Fruit fly (Drosophila melanogaster) whole organism, embryonic: ENCODE data around the gene CG13917.
A peak's percentile ranks its signal among the peaks of the same experiment; 100 is the strongest.

Experiments
- CG12219 ChIP-seq: fragments of 200-800 bp; sonication (Bioruptor generic); optimal IDR thresholded peaks from 3 replicates; lab custom pipeline; 2018; ENCODE audit warnings: missing biosample characterization, mild to moderate bottlenecking, missing genetic modification characterization
- CG12769 ChIP-seq: fragments of 200-800 bp; sonication (Bioruptor generic); optimal IDR thresholded peaks from 2 replicates; lab custom pipeline; 2019; ENCODE audit warnings: missing biosample characterization, mild to moderate bottlenecking, missing genetic modification characterization, moderate library complexity
- CG13287 ChIP-seq: fragments of 200-800 bp; sonication (Bioruptor generic); IDR thresholded peaks from 2 replicates; pipeline ENCODE4 v1.3.6; 2022; ENCODE audit warnings: missing biosample characterization, missing genetic modification characterization; ENCODE audit not compliant: partially characterized antibody
- CG14965 ChIP-seq: fragments of 200-800 bp; sonication (Bioruptor generic); optimal IDR thresholded peaks from 2 replicates; lab custom pipeline; 2016; ENCODE audit warnings: missing biosample characterization, missing genetic modification characterization, borderline replicate concordance
- CG1602 ChIP-seq: fragments of 200-800 bp; sonication (Bioruptor generic); optimal IDR thresholded peaks from 3 replicates; lab custom pipeline; 2016; ENCODE audit warnings: missing biosample characterization, missing genetic modification characterization
- CG17186 ChIP-seq: fragments of 200-800 bp; sonication (Bioruptor generic); optimal IDR thresholded peaks from 3 replicates; lab custom pipeline; 2017; ENCODE audit warnings: missing biosample characterization, missing genetic modification reagents, missing genetic modification characterization
- CG17328 ChIP-seq: fragments of 200-800 bp; sonication (Bioruptor generic); IDR thresholded peaks from 2 replicates; pipeline ENCODE4 v1.3.6; 2022; ENCODE audit warnings: missing biosample characterization, missing genetic modification characterization
- CG17912 ChIP-seq: fragments of 200-800 bp; sonication (Bioruptor generic); optimal IDR thresholded peaks from 2 replicates; lab custom pipeline; 2018; ENCODE audit warnings: missing biosample characterization, mild to moderate bottlenecking, missing genetic modification characterization
- CG31365 ChIP-seq: fragments of 200-800 bp; sonication (Bioruptor generic); optimal IDR thresholded peaks from 2 replicates; lab custom pipeline; 2018; ENCODE audit warnings: missing biosample characterization, mild to moderate bottlenecking, missing genetic modification characterization
- CG32767 ChIP-seq: fragments of 200-800 bp; sonication (Bioruptor generic); IDR thresholded peaks from 2 replicates; pipeline ENCODE4 v1.3.6; 2022; ENCODE audit warnings: missing biosample characterization, missing genetic modification characterization
- CG3838 ChIP-seq: fragments of 200-800 bp; sonication (Bioruptor generic); optimal IDR thresholded peaks from 3 replicates; lab custom pipeline; 2016; ENCODE audit warnings: missing biosample characterization, missing genetic modification characterization
- CG3847 ChIP-seq: fragments of 200-800 bp; sonication (Bioruptor generic); IDR thresholded peaks from 2 replicates; pipeline ENCODE4 v1.3.6; 2022; ENCODE audit warnings: missing biosample characterization, missing genetic modification characterization
- CG6791 ChIP-seq: fragments of 200-800 bp; sonication (Bioruptor generic); IDR thresholded peaks from 3 replicates; pipeline ENCODE4 v1.3.6; 2022; ENCODE audit warnings: missing biosample characterization, missing genetic modification characterization; ENCODE audit not compliant: partially characterized antibody
- CG7271 ChIP-seq: fragments of 200-800 bp; sonication (Bioruptor generic); optimal IDR thresholded peaks from 2 replicates; lab custom pipeline; 2018; ENCODE audit warnings: missing biosample characterization, mild to moderate bottlenecking, missing genetic modification characterization, moderate library complexity
- CG7928 ChIP-seq: fragments of 200-800 bp; sonication (Bioruptor generic); optimal IDR thresholded peaks from 2 replicates; lab custom pipeline; 2017; ENCODE audit warnings: missing biosample characterization, mild to moderate bottlenecking, missing genetic modification characterization
- CG9437 ChIP-seq: fragments of 200-800 bp; sonication (Bioruptor generic); optimal IDR thresholded peaks from 2 replicates; lab custom pipeline; 2018; ENCODE audit warnings: missing biosample characterization, mild to moderate bottlenecking, missing genetic modification characterization
- CG9817 ChIP-seq: fragments of 200-800 bp; sonication (Bioruptor generic); optimal IDR thresholded peaks from 2 replicates; lab custom pipeline; 2018; ENCODE audit warnings: missing biosample characterization, mild to moderate bottlenecking, missing genetic modification characterization, moderate library complexity
- CHES-1-like ChIP-seq: fragments of 200-800 bp; sonication (Bioruptor generic); optimal IDR thresholded peaks from 2 replicates; lab custom pipeline; 2016; ENCODE audit warnings: missing biosample characterization, missing genetic modification characterization
- Camta ChIP-seq: fragments of 200-800 bp; sonication (Bioruptor generic); optimal IDR thresholded peaks from 2 replicates; lab custom pipeline; 2016; ENCODE audit warnings: missing biosample characterization, missing genetic modification characterization
- D19A ChIP-seq: fragments of 200-800 bp; optimal IDR thresholded peaks from 3 replicates; lab custom pipeline; 2019; ENCODE audit warnings: missing biosample characterization, mild to moderate bottlenecking, missing genetic modification characterization, moderate library complexity
- Doc3 ChIP-seq: fragments of 200-800 bp; sonication (Bioruptor generic); IDR thresholded peaks from 3 replicates; pipeline ENCODE4 v1.3.6; 2022; ENCODE audit warnings: missing biosample characterization, missing genetic modification characterization; ENCODE audit not compliant: partially characterized antibody
- Eip74EF ChIP-seq, 2 experiments: fragments of 200-800 bp in 1 of 2; fragments of >200 bp in 1 of 2; sonication (Bioruptor generic) in 1 of 2; optimal IDR thresholded peaks; 2 replicates each; lab custom pipeline; 2017 to 2019; ENCODE audit warnings: missing biosample characterization in 2 of 2, missing genetic modification characterization in 2 of 2, mild to moderate bottlenecking in 1 of 2, moderate library complexity in 1 of 2
- Fer3 ChIP-seq: fragments of 200-800 bp; sonication (Bioruptor generic); optimal IDR thresholded peaks from 2 replicates; lab custom pipeline; 2018; ENCODE audit warnings: missing biosample characterization, mild to moderate bottlenecking, missing genetic modification characterization, moderate library complexity
- H2.0 ChIP-seq: fragments of 200-800 bp; sonication (Bioruptor generic); IDR thresholded peaks from 2 replicates; pipeline ENCODE4 v1.3.6; 2022; ENCODE audit warnings: missing biosample characterization, missing genetic modification characterization
- Lpt ChIP-seq: fragments of >200 bp; optimal IDR thresholded peaks from 2 replicates; lab custom pipeline; 2018; ENCODE audit warnings: missing biosample characterization, missing genetic modification characterization
- MESR4 ChIP-seq: fragments of 200-800 bp; sonication (Bioruptor generic); optimal IDR thresholded peaks from 2 replicates; lab custom pipeline; 2018; ENCODE audit warnings: missing biosample characterization, mild to moderate bottlenecking, missing genetic modification characterization, moderate library complexity
- Mrtf ChIP-seq: fragments of 200-800 bp; sonication (Bioruptor generic); IDR thresholded peaks from 3 replicates; pipeline ENCODE4 v1.3.6; 2022; ENCODE audit warnings: missing biosample characterization, missing genetic modification characterization
- Side ChIP-seq: fragments of 200-800 bp; sonication (Bioruptor generic); optimal IDR thresholded peaks from 2 replicates; lab custom pipeline; 2016; ENCODE audit warnings: missing biosample characterization, missing genetic modification characterization
- Sin3A ChIP-seq: fragments of >200 bp; optimal IDR thresholded peaks from 2 replicates; lab custom pipeline; 2018
- Stat92E ChIP-seq, 3 experiments: fragments of >200 bp in 2 of 3; fragments of 200-800 bp in 1 of 3; sonication (Bioruptor generic) in 1 of 3; optimal IDR thresholded peaks; 2 replicates each; lab custom pipeline; 2017 to 2019; ENCODE audit warnings: missing biosample characterization in 3 of 3, missing genetic modification characterization in 3 of 3, mild to moderate bottlenecking in 1 of 3, moderate library complexity in 1 of 3
- TFAM ChIP-seq: fragments of 200-800 bp; sonication (Bioruptor generic); optimal IDR thresholded peaks from 2 replicates; lab custom pipeline; 2017; ENCODE audit warnings: missing biosample characterization, missing genetic modification characterization, inconsistent platforms
- abd-A ChIP-seq: fragments of 200-800 bp; sonication (Bioruptor generic); optimal IDR thresholded peaks from 3 replicates; lab custom pipeline; 2019; ENCODE audit warnings: missing biosample characterization, mild to moderate bottlenecking, missing genetic modification characterization, moderate library complexity
- ac ChIP-seq: fragments of 200-800 bp; sonication (Bioruptor generic); optimal IDR thresholded peaks from 3 replicates; lab custom pipeline; 2017; ENCODE audit warnings: missing biosample characterization, mild to moderate bottlenecking, missing genetic modification characterization
- al ChIP-seq: fragments of 200-800 bp; sonication (Bioruptor generic); IDR thresholded peaks from 2 replicates; pipeline ENCODE4 v1.3.6; 2022; ENCODE audit warnings: missing biosample characterization, missing genetic modification characterization
- caup ChIP-seq: fragments of 200-800 bp; sonication (Bioruptor generic); optimal IDR thresholded peaks from 3 replicates; lab custom pipeline; 2017; ENCODE audit warnings: missing biosample characterization, mild to moderate bottlenecking, missing genetic modification characterization, moderate library complexity; ENCODE audit not compliant: severe bottlenecking
- cg ChIP-seq: fragments of 200-800 bp; sonication (Bioruptor generic); optimal IDR thresholded peaks from 3 replicates; lab custom pipeline; 2019; ENCODE audit warnings: missing biosample characterization, mild to moderate bottlenecking, missing genetic modification characterization, moderate library complexity
- exex ChIP-seq: fragments of 200-800 bp; sonication (Bioruptor generic); optimal IDR thresholded peaks from 4 replicates; lab custom pipeline; 2018; ENCODE audit warnings: missing biosample characterization, mild to moderate bottlenecking, missing genetic modification characterization, moderate library complexity
- gsb-n ChIP-seq: fragments of 200-800 bp; sonication (Bioruptor generic); optimal IDR thresholded peaks from 3 replicates; lab custom pipeline; 2018; ENCODE audit warnings: missing biosample characterization, mild to moderate bottlenecking, missing genetic modification characterization
- lmd ChIP-seq: fragments of 200-800 bp; sonication (Bioruptor generic); IDR thresholded peaks from 2 replicates; pipeline ENCODE4 v1.3.6; 2022; ENCODE audit warnings: missing biosample characterization, missing genetic modification characterization
- maf-S ChIP-seq: fragments of 200-800 bp; sonication (Bioruptor generic); optimal IDR thresholded peaks from 2 replicates; lab custom pipeline; 2016; ENCODE audit warnings: missing biosample characterization, missing genetic modification characterization
- rib ChIP-seq: fragments of 200-800 bp; sonication (Bioruptor generic); IDR thresholded peaks from 2 replicates; pipeline ENCODE4 v1.3.6; 2022; ENCODE audit warnings: missing biosample characterization, missing genetic modification characterization
- row ChIP-seq: fragments of 200-800 bp; sonication (Bioruptor generic); IDR thresholded peaks from 3 replicates; pipeline ENCODE4 v1.3.6; 2022; ENCODE audit warnings: missing biosample characterization, missing genetic modification characterization
- scrt ChIP-seq: fragments of 200-800 bp; sonication (Bioruptor generic); optimal IDR thresholded peaks from 2 replicates; lab custom pipeline; 2018; ENCODE audit warnings: missing biosample characterization, mild to moderate bottlenecking, missing genetic modification characterization, moderate library complexity
- ssp ChIP-seq: fragments of 200-800 bp; sonication (Bioruptor generic); IDR thresholded peaks from 2 replicates; pipeline ENCODE4 v1.3.6; 2022; ENCODE audit warnings: missing biosample characterization, missing genetic modification characterization
- z ChIP-seq: fragments of 200-800 bp; sonication (Bioruptor generic); IDR thresholded peaks from 3 replicates; pipeline ENCODE4 v1.3.6; 2022; ENCODE audit warnings: missing biosample characterization, missing genetic modification characterization
- zfh1 ChIP-seq: fragments of 200-800 bp; sonication (Bioruptor generic); IDR thresholded peaks from 3 replicates; pipeline ENCODE4 v1.3.6; 2022; ENCODE audit warnings: missing biosample characterization, missing genetic modification characterization

CG13917 gene

dm6 chr3L:1576489-1577106 lies at the start of gene CG13917 (continued):
- TF ChIP-seq Camta (GFP tag; lab: Kevin White, UChicago) (no peak), CG6791 (GFP tag; lab: Robert Waterston, UW) (no peak), CHES-1-like (GFP tag; lab: Kevin White, UChicago) (no peak), CG31365 (tag; lab: Kevin White, UChicago) (no peak), al (GFP tag; lab: Robert Waterston, UW) (no peak), z (GFP tag; lab: Robert Waterston, UW) (no peak), CG17186 (GFP tag; lab: Kevin White, UChicago) (peak; percentile 1), CG7271 (no peak), Doc3 (GFP tag; lab: Robert Waterston, UW) (no peak), maf-S (GFP tag; lab: Kevin White, UChicago) (no peak), lmd (GFP tag; lab: Robert Waterston, UW) (no peak), CG12769 (tag; lab: Kevin White, UChicago) (no peak), Fer3 (tag; lab: Kevin White, UChicago) (no peak), CG3847 (GFP tag; lab: Robert Waterston, UW) (peak; percentile 84), cg (GFP tag; lab: Kevin White, UChicago) (no peak), Side (GFP tag; lab: Kevin White, UChicago) (peak; percentile 5), CG13287 (GFP tag; lab: Robert Waterston, UW) (peak; percentile 55; the same call in 1 of the 2 replicates), CG1602 (no peak), CG9437 (GFP tag; lab: Kevin White, UChicago) (no peak), MESR4 (GFP tag; lab: Kevin White, UChicago) (peak; percentile 34), exex (tag; lab: Kevin White, UChicago) (no peak), H2.0 (GFP tag; lab: Robert Waterston, UW) (no peak), CG14965 (no peak), CG3838 (no peak), CG17328 (no peak), Sin3A (lab: Kevin White, UChicago) (peak; percentile 18), rib (GFP tag; lab: Robert Waterston, UW) (no peak), CG9817 (tag; lab: Kevin White, UChicago) (no peak), CG32767 (GFP tag; lab: Robert Waterston, UW) (no peak), abd-A (peak; percentile 27), zfh1 (GFP tag; lab: Robert Waterston, UW) (no peak), D19A (tag; lab: Kevin White, UChicago) (no peak), Eip74EF (GFP tag; optimal IDR thresholded peaks at IDR 0.05; lab: Kevin White, UChicago) (no peak), Mrtf (GFP tag; lab: Robert Waterston, UW) (no peak), gsb-n (tag; lab: Kevin White, UChicago) (no peak), CG7928 (GFP tag; lab: Kevin White, UChicago) (no peak), caup (GFP tag; lab: Kevin White, UChicago) (no peak), ac (no peak), ssp (GFP tag; lab: Robert Waterston, UW) (no peak)

- TF ChIP-seq scrt (GFP tag; lab: Kevin White, UChicago): no peak
- no peak for TF ChIP-seq CG9817 (tag; lab: Kevin White, UChicago)
- TF ChIP-seq TFAM (GFP tag; lab: Kevin White, UChicago): no peak
- TF ChIP-seq row (GFP tag; lab: Robert Waterston, UW): no peak
- no peak for TF ChIP-seq Lpt (GFP tag; lab: Kevin White, UChicago)
- TF ChIP-seq CG12219: no peak
- TF ChIP-seq CG17912 (GFP tag; lab: Kevin White, UChicago): no peak
- TF ChIP-seq Stat92E (GFP tag; optimal IDR thresholded peaks at IDR 0.05; lab: Kevin White, UChicago): no peak
Measured at dm6 chr3L:1531159-1531558, 45.3 kb upstream of the CG13917 start, which contains the start of gene Ir62a. Ir62a (minus strand) TSS chr3L:1531259.
